Worm (Caenorhabditis elegans) whole organism, L1 larva: ENCODE data around the gene txt-12.

Source experiments
- C16A3.4 ChIP-seq: fragments of 150-350 bp; optimal IDR thresholded peaks from 2 replicates; lab custom pipeline; 2014; ENCODE audit warnings: missing biosample characterization, missing genetic modification characterization
- F16B12.6 ChIP-seq: fragments of 150-350 bp; optimal IDR thresholded peaks from 2 replicates; lab custom pipeline; 2014; ENCODE audit warnings: missing biosample characterization, missing genetic modification characterization
- Y116A8C.19 ChIP-seq: sonication (generic microtip); optimal IDR thresholded peaks from 2 replicates; lab custom pipeline; 2016; ENCODE audit warnings: missing compliant biosample characterization, missing genetic modification characterization, borderline replicate concordance
- aha-1 ChIP-seq: fragments of 150-350 bp; optimal IDR thresholded peaks from 2 replicates; lab custom pipeline; 2014; ENCODE audit warnings: missing biosample characterization, missing genetic modification characterization
- blmp-1 ChIP-seq: fragments of 150-350 bp; optimal IDR thresholded peaks from 2 replicates; lab custom pipeline; 2014; ENCODE audit warnings: missing biosample characterization, missing genetic modification characterization
- ceh-8 ChIP-seq: fragments of 200-800 bp; sonication (Bioruptor generic); optimal IDR thresholded peaks from 2 replicates; lab custom pipeline; 2018; ENCODE audit warnings: mild to moderate bottlenecking, missing genetic modification characterization, moderate library complexity, missing compliant biosample characterization
- ceh-82 ChIP-seq, 3 experiments: fragments of 150-350 bp in 1 of 3; sonication (generic microtip) in 2 of 3; optimal IDR thresholded peaks; 2 replicates each; lab custom pipeline; 2014 to 2017; ENCODE audit warnings: missing biosample characterization in 3 of 3, missing genetic modification characterization in 3 of 3
- dpl-1 ChIP-seq, 3 experiments: fragments of 150-350 bp in 2 of 3; sonication (generic microtip) in 1 of 3; optimal IDR thresholded peaks; 2 replicates each; lab custom pipeline; 2014 to 2017; ENCODE audit warnings: missing biosample characterization in 3 of 3, missing genetic modification characterization in 3 of 3, missing genetic modification reagents in 3 of 3
- efl-1 ChIP-seq, 4 experiments: fragments of 150-350 bp; optimal IDR thresholded peaks in 3 of 4; peaks in 1 of 4; 1 replicate in 1 of 4; 2 replicates in 3 of 4; lab custom pipeline; 2014; ENCODE audit warnings: missing biosample characterization in 2 of 4, missing genetic modification characterization in 2 of 4, missing genetic modification reagents in 2 of 4
- efl-3 ChIP-seq: fragments of 200-800 bp; sonication (Bioruptor generic); optimal IDR thresholded peaks from 2 replicates; lab custom pipeline; 2018; ENCODE audit warnings: mild to moderate bottlenecking, missing genetic modification characterization, missing compliant biosample characterization
- elt-3 ChIP-seq, 6 experiments: fragments of 150-350 bp in 1 of 6; sonication (generic microtip); optimal IDR thresholded peaks; 2 replicates each; lab custom pipeline; 2017 to 2018; ENCODE audit warnings: missing biosample characterization in 6 of 6, missing genetic modification characterization in 6 of 6, inconsistent platforms in 1 of 6
- ets-5 ChIP-seq: fragments of 200-800 bp; sonication (Bioruptor generic); IDR thresholded peaks from 2 replicates; pipeline ENCODE4 v1.3.6; 2022; ENCODE audit warnings: missing genetic modification characterization, missing compliant biosample characterization
- fkh-4 ChIP-seq: sonication (generic microtip); optimal IDR thresholded peaks from 2 replicates; lab custom pipeline; 2016; ENCODE audit warnings: missing compliant biosample characterization, missing genetic modification characterization, borderline replicate concordance
- hlh-4 ChIP-seq: sonication (generic microtip); optimal IDR thresholded peaks from 2 replicates; lab custom pipeline; 2016; ENCODE audit warnings: mild to moderate bottlenecking, missing genetic modification characterization, missing compliant biosample characterization
- isw-1 ChIP-seq: fragments of 200-800 bp; sonication (Bioruptor generic); IDR thresholded peaks from 2 replicates; pipeline ENCODE4 v1.3.6; 2022; ENCODE audit warnings: missing genetic modification characterization, missing compliant biosample characterization
- lin-13 ChIP-seq: fragments of 150-350 bp; optimal IDR thresholded peaks from 2 replicates; lab custom pipeline; 2014; ENCODE audit warnings: missing biosample characterization, missing genetic modification reagents, missing genetic modification characterization
- lin-15B ChIP-seq: fragments of 150-350 bp; sonication (generic microtip); optimal IDR thresholded peaks from 3 replicates; lab custom pipeline; 2014; ENCODE audit warnings: missing biosample characterization, missing genetic modification characterization
- lin-35 ChIP-seq, 2 experiments: fragments of 150-350 bp; optimal IDR thresholded peaks; 2 replicates each; lab custom pipeline; 2014; ENCODE audit warnings: missing biosample characterization in 2 of 2, missing genetic modification characterization in 2 of 2, missing genetic modification reagents in 2 of 2
- lsy-2 ChIP-seq, 2 experiments: fragments of 150-350 bp; optimal IDR thresholded peaks; 2 replicates each; lab custom pipeline; 2014; ENCODE audit warnings: missing biosample characterization in 2 of 2, missing genetic modification characterization in 2 of 2
- mep-1 ChIP-seq: fragments of 150-350 bp; optimal IDR thresholded peaks from 2 replicates; lab custom pipeline; 2014; ENCODE audit warnings: missing biosample characterization, missing genetic modification characterization
- nhr-11 ChIP-seq: fragments of 150-350 bp; optimal IDR thresholded peaks from 2 replicates; lab custom pipeline; 2014; ENCODE audit warnings: missing biosample characterization, missing genetic modification characterization
- nhr-20 ChIP-seq: sonication (generic microtip); optimal IDR thresholded peaks from 2 replicates; lab custom pipeline; 2016; ENCODE audit warnings: mild to moderate bottlenecking, missing genetic modification characterization, missing compliant biosample characterization
- nhr-47 ChIP-seq: sonication (generic microtip); optimal IDR thresholded peaks from 2 replicates; lab custom pipeline; 2016; ENCODE audit warnings: mild to moderate bottlenecking, missing genetic modification characterization, moderate library complexity, missing compliant biosample characterization
- nhr-71 ChIP-seq: sonication (generic microtip); optimal IDR thresholded peaks from 2 replicates; lab custom pipeline; 2016; ENCODE audit warnings: mild to moderate bottlenecking, missing genetic modification characterization, moderate library complexity, missing compliant biosample characterization
- nhr-84 ChIP-seq: sonication (generic microtip); optimal IDR thresholded peaks from 2 replicates; lab custom pipeline; 2017; ENCODE audit warnings: missing biosample characterization, missing genetic modification characterization
- nhr-85 ChIP-seq: sonication (generic microtip); peaks from one replicate; lab custom pipeline; 2016; ENCODE audit warnings: missing genetic modification characterization, inconsistent platforms, missing compliant biosample characterization
- nhr-90 ChIP-seq: sonication (generic microtip); optimal IDR thresholded peaks from 2 replicates; lab custom pipeline; 2016; ENCODE audit warnings: mild to moderate bottlenecking, missing genetic modification characterization, missing compliant biosample characterization; ENCODE audit not compliant: poor library complexity
- rnt-1 ChIP-seq: sonication (generic microtip); optimal IDR thresholded peaks from 2 replicates; lab custom pipeline; 2016; ENCODE audit warnings: mild to moderate bottlenecking, missing genetic modification characterization, moderate library complexity, missing compliant biosample characterization
- skn-1 ChIP-seq: fragments of 150-350 bp; optimal IDR thresholded peaks from 2 replicates; lab custom pipeline; 2014; ENCODE audit warnings: missing biosample characterization, missing genetic modification characterization
- snu-23 ChIP-seq: sonication (generic microtip); optimal IDR thresholded peaks from 2 replicates; lab custom pipeline; 2016; ENCODE audit warnings: missing genetic modification characterization, missing compliant biosample characterization
- sup-37 ChIP-seq: fragments of 200-800 bp; sonication (Bioruptor generic); optimal IDR thresholded peaks from 2 replicates; lab custom pipeline; 2018; ENCODE audit warnings: mild to moderate bottlenecking, missing genetic modification characterization, missing compliant biosample characterization
- swsn-7 ChIP-seq: sonication (generic microtip); optimal IDR thresholded peaks from 2 replicates; lab custom pipeline; 2016; ENCODE audit warnings: missing genetic modification characterization, missing compliant biosample characterization
- tbx-2 ChIP-seq: sonication (generic microtip); optimal IDR thresholded peaks from 2 replicates; lab custom pipeline; 2016; ENCODE audit warnings: missing genetic modification characterization, missing compliant biosample characterization
- unc-130 ChIP-seq: fragments of 150-350 bp; optimal IDR thresholded peaks from 2 replicates; lab custom pipeline; 2017; ENCODE audit warnings: missing biosample characterization, missing genetic modification characterization, inconsistent platforms
- unc-86 ChIP-seq: sonication (generic microtip); optimal IDR thresholded peaks from 2 replicates; lab custom pipeline; 2016; ENCODE audit warnings: missing genetic modification characterization, missing compliant biosample characterization
- xbp-1 ChIP-seq: sonication (generic microtip); optimal IDR thresholded peaks from 2 replicates; lab custom pipeline; 2016; ENCODE audit warnings: missing genetic modification characterization, missing compliant biosample characterization
- zag-1 ChIP-seq: fragments of 150-350 bp; optimal IDR thresholded peaks from 2 replicates; lab custom pipeline; 2014; ENCODE audit warnings: missing biosample characterization, missing genetic modification characterization

txt-12 gene

ce11 chrV:15059534-15059933 lies 33.2 kb upstream of the txt-12 start, which contains the start of the genes mcm-3 and C25D7.15:
mcm-3 (minus strand) TSS chrV:15059599.
C25D7.15 (plus strand) TSS chrV:15059808.
- no peak for TF ChIP-seq unc-86 (tag; lab: Kevin White, UChicago)
- TF ChIP-seq nhr-11 (tag; lab: Kevin White, UChicago) = no peak
- TF ChIP-seq nhr-85 (tag; lab: Kevin White, UChicago) = peak; percentile 38
- TF ChIP-seq nhr-90 = peak; percentile 41
- TF ChIP-seq aha-1 (tag; lab: Kevin White, UChicago) = no peak
- TF ChIP-seq lin-15B (tag; lab: Kevin White, UChicago) = peak; percentile 13
- peak; percentile 13 for TF ChIP-seq nhr-20 (tag; lab: Kevin White, UChicago)
- TF ChIP-seq mep-1 (tag; lab: Kevin White, UChicago) = peak; percentile 49
- no peak for TF ChIP-seq nhr-84
- TF ChIP-seq nhr-71 (tag; lab: Kevin White, UChicago) = peak; percentile 55
- TF ChIP-seq dpl-1 (GFP tag; optimal IDR thresholded peaks at IDR 0.05; lab: Kevin White, UChicago) = peak; percentile 82 to 89 (median 85)
- peak; percentile 67 for TF ChIP-seq unc-130 (tag; lab: Kevin White, UChicago)
- TF ChIP-seq snu-23 (GFP tag; lab: Kevin White, UChicago) = peak; percentile 49
- TF ChIP-seq blmp-1 = peak; percentile 33
- peak; percentile 37 for TF ChIP-seq skn-1 (tag; lab: Kevin White, UChicago)
- TF ChIP-seq swsn-7 (tag; lab: Kevin White, UChicago) = peak; percentile 26
- TF ChIP-seq efl-1 (optimal IDR thresholded peaks at IDR 0.05; lab: Kevin White, UChicago) = peak; percentile 67 to 87
- peak; percentile 88 to 98 for TF ChIP-seq efl-1 (GFP tag; optimal IDR thresholded peaks at IDR 0.05 in 1 of 2; lab: Kevin White, UChicago)
- TF ChIP-seq nhr-47 (tag; lab: Kevin White, UChicago) = peak; percentile 25
- TF ChIP-seq elt-3 (tag; optimal IDR thresholded peaks at IDR 0.05; lab: Kevin White, UChicago) = peak in 1 of 6 experiments; percentile 8
- TF ChIP-seq lin-35 (GFP tag; optimal IDR thresholded peaks at IDR 0.05; lab: Kevin White, UChicago) = peak; percentile 71 to 90
- TF ChIP-seq F16B12.6 (tag; lab: Kevin White, UChicago) = peak; percentile 88
- TF ChIP-seq lsy-2 (tag; optimal IDR thresholded peaks at IDR 0.05; lab: Kevin White, UChicago) = peak; percentile 17 to 47
- TF ChIP-seq ets-5 = no peak
- peak; percentile 34 for TF ChIP-seq C16A3.4 (tag; lab: Kevin White, UChicago)
- TF ChIP-seq rnt-1 (tag; lab: Kevin White, UChicago) = peak; percentile 31
- TF ChIP-seq tbx-2 (tag; lab: Kevin White, UChicago) = peak; percentile 6
- no peak for TF ChIP-seq efl-3 (GFP tag; lab: Kevin White, UChicago)

- no peak for TF ChIP-seq nhr-20 (tag; lab: Kevin White, UChicago)
- no peak for TF ChIP-seq zag-1 (tag; lab: Kevin White, UChicago)
- no peak for TF ChIP-seq lin-35 (GFP tag; optimal IDR thresholded peaks at IDR 0.05; lab: Kevin White, UChicago)
- TF ChIP-seq sup-37 = no peak
- no peak for TF ChIP-seq ets-5
- no peak for TF ChIP-seq rnt-1 (tag; lab: Kevin White, UChicago)
- TF ChIP-seq isw-1 = no peak
- TF ChIP-seq ceh-82 (tag; optimal IDR thresholded peaks at IDR 0.05; lab: Kevin White, UChicago) = no peak
- no peak for TF ChIP-seq lin-13 (GFP tag; lab: Kevin White, UChicago)
- TF ChIP-seq hlh-4 (tag; lab: Kevin White, UChicago) = no peak
- no peak for TF ChIP-seq ceh-8
- no peak for TF ChIP-seq fkh-4 (tag; lab: Kevin White, UChicago)
- TF ChIP-seq snu-23 (GFP tag; lab: Kevin White, UChicago) = no peak
Measured at ce11 chrV:15060595-15060994, 32.2 kb upstream of the txt-12 start.

- TF ChIP-seq nhr-20 (tag; lab: Kevin White, UChicago) = no peak
- TF ChIP-seq Y116A8C.19 (tag; lab: Kevin White, UChicago) = no peak
- TF ChIP-seq xbp-1 = no peak
- TF ChIP-seq blmp-1 = peak; percentile 54
Measured at ce11 chrV:15063987-15064386, 28.8 kb upstream of the txt-12 start, which contains the start of gene rap-2. rap-2 (minus strand) TSS chrV:15064087.
